Fruit fly (Drosophila melanogaster): ENCODE measurements around the gene Paip2.

The Paip2 gene

dm6 chr3R:12960929-12961855, 19.4 kb upstream of the Paip2 start, which contains the start of gene Spc25 (continued):
- TF ChIP-seq odd (GFP tag; optimal IDR thresholded peaks at IDR 0.05) (no peak), Mrtf (GFP tag; IDR thresholded peaks at IDR 0.05) (no peak), CG6272 (GFP tag; IDR thresholded peaks at IDR 0.05) (peak; percentile 76), row (GFP tag; IDR thresholded peaks at IDR 0.05) (peak; percentile 73), gsb (GFP tag; IDR thresholded peaks at IDR 0.05) (no peak), NFAT (GFP tag; IDR thresholded peaks at IDR 0.05) (peak; percentile 68), Gsc (GFP tag; IDR thresholded peaks at IDR 0.05) (no peak), CG17612 (GFP tag; IDR thresholded peaks at IDR 0.05) (peak; percentile 25; the same call in 1 of the 2 replicates), D19A (tag; optimal IDR thresholded peaks at IDR 0.05) (no peak), gce (GFP tag; IDR thresholded peaks at IDR 0.05) (no peak), CG8478 (optimal IDR thresholded peaks at IDR 0.05) (no peak), jumu (GFP tag; optimal IDR thresholded peaks at IDR 0.05) (peak; percentile 73), CkIIα-i1 (GFP tag; IDR thresholded peaks at IDR 0.05) (no peak), HLH4C (GFP tag; IDR thresholded peaks at IDR 0.05; ENCODE audit: partially characterized antibody) (peak; percentile 88), bcd (GFP tag; optimal IDR thresholded peaks at IDR 0.05) (no peak), H15 (GFP tag; IDR thresholded peaks at IDR 0.05) (peak; percentile 63; the same call in 1 of the 3 replicates), wdn (GFP tag; IDR thresholded peaks at IDR 0.05) (no peak), wor (GFP tag; IDR thresholded peaks at IDR 0.05) (no peak), danr (GFP tag; IDR thresholded peaks at IDR 0.05) (no peak), zen (tag; optimal IDR thresholded peaks at IDR 0.05) (no peak), az2 (GFP tag; optimal IDR thresholded peaks at IDR 0.05) (peak; percentile 52), tx (GFP tag; optimal IDR thresholded peaks at IDR 0.05) (peak; percentile 60), zen2 (GFP tag; IDR thresholded peaks at IDR 0.05; ENCODE audit: partially characterized antibody) (peak; percentile 87), Elba2 (GFP tag; optimal IDR thresholded peaks at IDR 0.05) (peak; percentile 64), CG15269 (tag; optimal IDR thresholded peaks at IDR 0.05) (peak; percentile 17), CG3407 (GFP tag; optimal IDR thresholded peaks at IDR 0.05) (no peak), CG11247 (GFP tag; IDR thresholded peaks at IDR 0.05) (no peak), CG12769 (tag; optimal IDR thresholded peaks at IDR 0.05) (no peak), Spps (tag; optimal IDR thresholded peaks at IDR 0.05) (no peak), insv (GFP tag; optimal IDR thresholded peaks at IDR 0.05) (no peak), mirr (GFP tag; optimal IDR thresholded peaks at IDR 0.05) (no peak), Dad (GFP tag; optimal IDR thresholded peaks at IDR 0.05) (peak; percentile 73), CG17361 (GFP tag; IDR thresholded peaks at IDR 0.05) (no peak), CG12744 (GFP tag; optimal IDR thresholded peaks at IDR 0.05) (peak; percentile 24), oc (tag; optimal IDR thresholded peaks at IDR 0.05) (no peak), kah (GFP tag; optimal IDR thresholded peaks at IDR 0.05) (no peak), MBD-R2 (GFP tag; IDR thresholded peaks at IDR 0.05) (peak; percentile 90), ase (GFP tag; IDR thresholded peaks at IDR 0.05) (no peak), CG18764 (GFP tag; optimal IDR thresholded peaks at IDR 0.05) (peak; percentile 35), tup (GFP tag; optimal IDR thresholded peaks at IDR 0.05) (no peak), Hr3 (GFP tag; optimal IDR thresholded peaks at IDR 0.05) (peak; percentile 14), crc (GFP tag; optimal IDR thresholded peaks at IDR 0.05) (no peak), CG6683 (GFP tag; optimal IDR thresholded peaks at IDR 0.05) (no peak), NC2α (GFP tag; optimal IDR thresholded peaks at IDR 0.05) (peak; percentile 19), pb (GFP tag; optimal IDR thresholded peaks at IDR 0.05) (no peak), bowl (GFP tag; IDR thresholded peaks at IDR 0.05) (no peak), Lim3 (GFP tag; IDR thresholded peaks at IDR 0.05) (no peak), CG10209 (GFP tag; optimal IDR thresholded peaks at IDR 0.05) (no peak), Dek (tag; optimal IDR thresholded peaks at IDR 0.05) (no peak), tap (tag; optimal IDR thresholded peaks at IDR 0.05) (no peak), CG12236 (GFP tag; optimal IDR thresholded peaks at IDR 0.05) (no peak)
